Fruit fly (Drosophila melanogaster) whole organism, embryonic: ENCODE results near the gene CG12516.

Experiments
- Ada2b ChIP-seq: fragments of 200-800 bp; sonication (Bioruptor generic); IDR thresholded peaks from 2 replicates; pipeline ENCODE4 v1.3.6; 2022; ENCODE audit warnings: missing biosample characterization, missing genetic modification characterization
- Atf3 ChIP-seq: fragments of 200-800 bp; sonication (Bioruptor generic); optimal IDR thresholded peaks from 3 replicates; lab custom pipeline; 2016; ENCODE audit warnings: missing biosample characterization, missing genetic modification characterization
- CG11085 ChIP-seq: fragments of 200-800 bp; sonication (Bioruptor generic); IDR thresholded peaks from 2 replicates; pipeline ENCODE4 v1.3.6; 2022; ENCODE audit warnings: missing biosample characterization, missing genetic modification characterization
- CG12071 ChIP-seq: fragments of 200-800 bp; sonication (Bioruptor generic); optimal IDR thresholded peaks from 3 replicates; lab custom pipeline; 2018; ENCODE audit warnings: missing biosample characterization, mild to moderate bottlenecking, missing genetic modification characterization
- CG13287 ChIP-seq: fragments of 200-800 bp; sonication (Bioruptor generic); IDR thresholded peaks from 2 replicates; pipeline ENCODE4 v1.3.6; 2022; ENCODE audit warnings: missing biosample characterization, missing genetic modification characterization; ENCODE audit not compliant: partially characterized antibody
- CG18619 ChIP-seq: fragments of 200-800 bp; sonication (Bioruptor generic); optimal IDR thresholded peaks from 3 replicates; lab custom pipeline; 2017; ENCODE audit warnings: missing biosample characterization, mild to moderate bottlenecking, missing genetic modification characterization
- CG31365 ChIP-seq: fragments of 200-800 bp; sonication (Bioruptor generic); optimal IDR thresholded peaks from 2 replicates; lab custom pipeline; 2018; ENCODE audit warnings: missing biosample characterization, mild to moderate bottlenecking, missing genetic modification characterization
- CG33557 ChIP-seq: fragments of 200-800 bp; sonication (Bioruptor generic); optimal IDR thresholded peaks from 2 replicates; lab custom pipeline; 2019; ENCODE audit warnings: missing biosample characterization, mild to moderate bottlenecking, missing genetic modification characterization, moderate library complexity
- CG34224 ChIP-seq: fragments of 200-800 bp; sonication (Bioruptor generic); IDR thresholded peaks from 3 replicates; pipeline ENCODE4 v1.3.6; 2022; ENCODE audit warnings: missing biosample characterization, missing genetic modification characterization; ENCODE audit not compliant: partially characterized antibody
- CG3995 ChIP-seq: fragments of 200-800 bp; sonication (Bioruptor generic); optimal IDR thresholded peaks from 3 replicates; lab custom pipeline; 2016; ENCODE audit warnings: missing biosample characterization, missing genetic modification characterization
- CG4282 ChIP-seq: fragments of 200-800 bp; sonication (Bioruptor generic); optimal IDR thresholded peaks from 2 replicates; lab custom pipeline; 2016; ENCODE audit warnings: missing biosample characterization, missing genetic modification characterization
- CG4328 ChIP-seq: fragments of 200-800 bp; sonication (Bioruptor generic); optimal IDR thresholded peaks from 3 replicates; lab custom pipeline; 2017; ENCODE audit warnings: missing biosample characterization, missing genetic modification reagents, missing genetic modification characterization
- CG5953 ChIP-seq: fragments of 200-800 bp; sonication (Bioruptor generic); IDR thresholded peaks from 2 replicates; pipeline ENCODE4 v1.3.6; 2022; ENCODE audit warnings: missing biosample characterization, missing genetic modification characterization
- CG6254 ChIP-seq: fragments of 200-800 bp; sonication (Bioruptor generic); optimal IDR thresholded peaks from 3 replicates; lab custom pipeline; 2017; ENCODE audit warnings: mild to moderate bottlenecking, missing biosample characterization, missing genetic modification reagents, missing genetic modification characterization
- CG6854 ChIP-seq: fragments of 200-800 bp; sonication (Bioruptor generic); optimal IDR thresholded peaks from 3 replicates; lab custom pipeline; 2017; ENCODE audit warnings: missing biosample characterization, mild to moderate bottlenecking, missing genetic modification characterization
- CG8089 ChIP-seq: fragments of 200-800 bp; sonication (Bioruptor generic); optimal IDR thresholded peaks from 3 replicates; lab custom pipeline; 2016; ENCODE audit warnings: missing biosample characterization, missing genetic modification characterization
- CG9609 ChIP-seq: fragments of 200-800 bp; sonication (Bioruptor generic); optimal IDR thresholded peaks from 3 replicates; lab custom pipeline; 2016; ENCODE audit warnings: missing biosample characterization, missing genetic modification characterization
- CG9876 ChIP-seq: fragments of 200-800 bp; sonication (Bioruptor generic); optimal IDR thresholded peaks from 2 replicates; lab custom pipeline; 2016; ENCODE audit warnings: missing biosample characterization, missing genetic modification characterization
- Chrac-16 ChIP-seq: fragments of 200-800 bp; sonication (Bioruptor generic); optimal IDR thresholded peaks from 3 replicates; lab custom pipeline; 2016; ENCODE audit warnings: missing biosample characterization, missing genetic modification characterization
- CoRest ChIP-seq: fragments of 200-800 bp; sonication (Bioruptor generic); optimal IDR thresholded peaks from 3 replicates; lab custom pipeline; 2018; ENCODE audit warnings: missing biosample characterization, mild to moderate bottlenecking, missing genetic modification characterization, moderate library complexity
- Doc2 ChIP-seq: fragments of 200-800 bp; sonication (Bioruptor generic); IDR thresholded peaks from 2 replicates; pipeline ENCODE4 v1.3.6; 2022; ENCODE audit warnings: missing biosample characterization, missing genetic modification characterization
- Dp ChIP-seq: fragments of 200-800 bp; sonication (Bioruptor generic); optimal IDR thresholded peaks from 2 replicates; lab custom pipeline; 2018; ENCODE audit warnings: missing biosample characterization, mild to moderate bottlenecking, missing genetic modification characterization, moderate library complexity
- ERR ChIP-seq: fragments of 200-800 bp; sonication (Bioruptor generic); optimal IDR thresholded peaks from 2 replicates; lab custom pipeline; 2016; ENCODE audit warnings: missing biosample characterization, missing genetic modification characterization
- Elba2 ChIP-seq: fragments of 200-800 bp; sonication (Bioruptor generic); optimal IDR thresholded peaks from 3 replicates; lab custom pipeline; 2016; ENCODE audit warnings: missing biosample characterization, missing genetic modification characterization
- Lhr ChIP-seq: fragments of 200-800 bp; sonication (Bioruptor generic); optimal IDR thresholded peaks from 3 replicates; lab custom pipeline; 2017; ENCODE audit warnings: mild to moderate bottlenecking, missing biosample characterization, missing genetic modification reagents, missing genetic modification characterization
- NC2β ChIP-seq: fragments of 200-800 bp; sonication (Bioruptor generic); optimal IDR thresholded peaks from 2 replicates; lab custom pipeline; 2016; ENCODE audit warnings: missing biosample characterization, missing genetic modification characterization
- Nf-YB ChIP-seq: fragments of 200-800 bp; sonication (Bioruptor generic); optimal IDR thresholded peaks from 3 replicates; lab custom pipeline; 2019; ENCODE audit warnings: missing biosample characterization, mild to moderate bottlenecking, missing genetic modification characterization, moderate library complexity
- NfI ChIP-seq: fragments of 200-800 bp; sonication (Bioruptor generic); optimal IDR thresholded peaks from 3 replicates; lab custom pipeline; 2018; ENCODE audit warnings: missing biosample characterization, mild to moderate bottlenecking, missing genetic modification characterization, moderate library complexity
- Oli ChIP-seq: fragments of 200-800 bp; sonication (Bioruptor generic); optimal IDR thresholded peaks from 2 replicates; lab custom pipeline; 2018; ENCODE audit warnings: missing biosample characterization, mild to moderate bottlenecking, missing genetic modification characterization, moderate library complexity
- Ptx1 ChIP-seq: fragments of 200-800 bp; sonication (Bioruptor generic); IDR thresholded peaks from 2 replicates; pipeline ENCODE4 v1.3.6; 2022; ENCODE audit warnings: missing biosample characterization, missing genetic modification characterization
- Rfx ChIP-seq: fragments of 200-800 bp; sonication (Bioruptor generic); IDR thresholded peaks from 2 replicates; pipeline ENCODE4 v1.3.6; 2022; ENCODE audit warnings: missing biosample characterization, missing genetic modification characterization
- Sox100B ChIP-seq: fragments of 200-800 bp; sonication (Bioruptor generic); optimal IDR thresholded peaks from 3 replicates; lab custom pipeline; 2018; ENCODE audit warnings: missing biosample characterization, mild to moderate bottlenecking, missing genetic modification characterization
- Stat92E ChIP-seq, 3 experiments: fragments of >200 bp in 2 of 3; fragments of 200-800 bp in 1 of 3; sonication (Bioruptor generic) in 1 of 3; optimal IDR thresholded peaks; 2 replicates each; lab custom pipeline; 2017 to 2019; ENCODE audit warnings: missing biosample characterization in 3 of 3, missing genetic modification characterization in 3 of 3, mild to moderate bottlenecking in 1 of 3, moderate library complexity in 1 of 3
- Vsx1 ChIP-seq: fragments of 200-800 bp; sonication (Bioruptor generic); optimal IDR thresholded peaks from 2 replicates; lab custom pipeline; 2017; ENCODE audit warnings: missing biosample characterization, mild to moderate bottlenecking, missing genetic modification characterization, missing genetic modification reagents
- bsh ChIP-seq, 2 experiments: fragments of 200-800 bp; sonication (Bioruptor generic); optimal IDR thresholded peaks; 2 replicates each; lab custom pipeline; 2017 to 2018; ENCODE audit warnings: mild to moderate bottlenecking in 2 of 2, missing biosample characterization in 2 of 2, missing genetic modification characterization in 2 of 2, moderate library complexity in 1 of 2
- ftz-f1 ChIP-seq: fragments of 200-800 bp; sonication (Bioruptor generic); optimal IDR thresholded peaks from 2 replicates; lab custom pipeline; 2016; ENCODE audit warnings: missing biosample characterization, missing genetic modification characterization
- gro ChIP-seq: fragments of 200-800 bp; sonication (Bioruptor generic); optimal IDR thresholded peaks from 2 replicates; lab custom pipeline; 2016; ENCODE audit warnings: missing biosample characterization, missing genetic modification characterization
- gt ChIP-seq: fragments of 200-800 bp; sonication (Bioruptor generic); IDR thresholded peaks from 2 replicates; pipeline ENCODE4 v1.3.6; 2022; ENCODE audit warnings: missing biosample characterization, missing genetic modification characterization
- h ChIP-seq: fragments of >200 bp; optimal IDR thresholded peaks from 2 replicates; lab custom pipeline; 2017
- hth ChIP-seq: fragments of >200 bp; optimal IDR thresholded peaks from 2 replicates; lab custom pipeline; 2017; ENCODE audit warnings: inconsistent platforms
- insv ChIP-seq, 2 experiments: fragments of 200-800 bp; sonication (Bioruptor generic); optimal IDR thresholded peaks; 3 replicates each; lab custom pipeline; 2016 to 2018; ENCODE audit warnings: missing biosample characterization in 2 of 2, missing genetic modification characterization in 2 of 2
- kay ChIP-seq: fragments of 200-800 bp; sonication (Bioruptor generic); optimal IDR thresholded peaks from 2 replicates; lab custom pipeline; 2016; ENCODE audit warnings: missing biosample characterization, missing genetic modification characterization
- kni ChIP-seq: fragments of 200-800 bp; sonication (Bioruptor generic); optimal IDR thresholded peaks from 3 replicates; lab custom pipeline; 2017; ENCODE audit warnings: mild to moderate bottlenecking, missing biosample characterization, missing genetic modification reagents, missing genetic modification characterization
- maf-S ChIP-seq: fragments of 200-800 bp; sonication (Bioruptor generic); optimal IDR thresholded peaks from 2 replicates; lab custom pipeline; 2016; ENCODE audit warnings: missing biosample characterization, missing genetic modification characterization
- onecut ChIP-seq: fragments of 200-800 bp; sonication (Bioruptor generic); IDR thresholded peaks from 2 replicates; pipeline ENCODE4 v1.3.6; 2022; ENCODE audit warnings: missing biosample characterization, missing genetic modification characterization
- peb ChIP-seq: fragments of 200-800 bp; sonication (Bioruptor generic); IDR thresholded peaks from 2 replicates; pipeline ENCODE4 v1.3.6; 2022; ENCODE audit warnings: missing biosample characterization, missing genetic modification characterization
- psq ChIP-seq: fragments of 200-800 bp; sonication (Bioruptor generic); optimal IDR thresholded peaks from 2 replicates; lab custom pipeline; 2017; ENCODE audit warnings: missing biosample characterization, missing genetic modification characterization
- seq ChIP-seq: fragments of 200-800 bp; sonication (Bioruptor generic); IDR thresholded peaks from 2 replicates; pipeline ENCODE4 v1.3.6; 2022; ENCODE audit warnings: missing biosample characterization, missing genetic modification characterization
- tin ChIP-seq: fragments of 200-800 bp; sonication (Bioruptor generic); optimal IDR thresholded peaks from 3 replicates; lab custom pipeline; 2016; ENCODE audit warnings: missing biosample characterization, missing genetic modification characterization
- yki ChIP-seq: fragments of >200 bp; optimal IDR thresholded peaks from 3 replicates; lab custom pipeline; 2018

Gene CG12516

DNA sequence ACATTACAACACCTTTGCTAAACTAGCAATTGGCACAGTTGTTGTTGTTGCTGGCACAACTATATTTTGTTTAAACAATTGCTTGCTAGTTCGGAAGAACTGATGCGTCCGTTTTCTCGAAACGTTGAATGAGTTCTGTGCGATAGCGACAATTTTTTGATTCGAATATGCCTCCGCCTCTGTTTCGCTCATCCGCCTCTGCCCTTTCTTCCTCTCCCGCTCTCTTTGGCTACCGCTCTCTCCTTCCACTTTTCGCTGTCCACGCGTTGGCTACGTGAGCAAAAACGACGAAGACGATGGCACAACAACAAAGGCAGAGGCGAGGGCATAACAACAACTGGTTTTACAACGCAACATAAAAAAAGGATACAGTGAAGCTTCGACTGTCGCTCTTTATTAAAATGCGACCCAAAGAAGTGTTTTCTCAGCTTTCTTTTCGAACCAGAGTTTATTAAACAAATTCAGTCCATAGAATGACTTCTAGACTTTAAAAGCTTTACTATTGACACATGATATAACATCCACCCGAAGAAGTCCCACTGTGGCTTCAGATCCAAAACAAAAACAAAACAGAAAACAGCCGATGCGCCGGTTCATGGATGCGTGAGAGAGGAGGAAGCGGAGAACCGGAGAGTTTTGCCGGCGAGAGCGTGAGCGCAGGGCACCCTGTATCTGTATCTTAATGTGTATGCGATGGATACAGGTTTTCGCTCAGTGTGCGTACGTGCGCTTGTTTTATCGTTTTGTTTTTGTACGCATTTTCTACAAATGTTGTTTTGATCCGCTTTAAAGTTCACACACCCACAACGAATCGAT lies 22.0 kb upstream of the CG12516 start (continued):
- TF ChIP-seq kni (GFP tag; lab: Kevin White, UChicago): peak; percentile 96
- TF ChIP-seq CG34224 (GFP tag; lab: Robert Waterston, UW): no peak
- peak; percentile 84 to 85 for TF ChIP-seq insv (GFP tag; optimal IDR thresholded peaks at IDR 0.05; lab: Kevin White, UChicago)
- TF ChIP-seq Rfx: no peak
- TF ChIP-seq Nf-YB: peak; percentile 91
- no peak for TF ChIP-seq peb (GFP tag; lab: Robert Waterston, UW)
- no peak for TF ChIP-seq gt (GFP tag; lab: Robert Waterston, UW)
- TF ChIP-seq bsh (GFP tag; optimal IDR thresholded peaks at IDR 0.05; lab: Kevin White, UChicago): peak; percentile 99 to 100
- TF ChIP-seq Sox100B: peak; percentile 98
- TF ChIP-seq Atf3 (GFP tag; lab: Kevin White, UChicago): peak; percentile 99
- TF ChIP-seq gro (GFP tag; lab: Kevin White, UChicago): peak; percentile 100
- TF ChIP-seq psq (GFP tag; lab: Kevin White, UChicago): peak; percentile 98
- peak; percentile 99 for TF ChIP-seq maf-S (GFP tag; lab: Kevin White, UChicago)
- TF ChIP-seq Doc2 (GFP tag; lab: Robert Waterston, UW): no peak
- peak; percentile 100 for TF ChIP-seq Chrac-16
- no peak for TF ChIP-seq CG13287
- TF ChIP-seq Oli (tag; lab: Kevin White, UChicago): peak; percentile 99
- no peak for TF ChIP-seq seq (GFP tag; lab: Robert Waterston, UW)
- TF ChIP-seq CG5953 (GFP tag; lab: Robert Waterston, UW): no peak
- no peak for TF ChIP-seq h (lab: Kevin White, UChicago)
- TF ChIP-seq Stat92E (GFP tag; optimal IDR thresholded peaks at IDR 0.05; lab: Kevin White, UChicago): peak in 1 of 3 experiments; percentile 96
- TF ChIP-seq CG6854 (GFP tag; lab: Kevin White, UChicago): peak; percentile 99
- TF ChIP-seq hth (lab: Kevin White, UChicago): no peak
- TF ChIP-seq kay: peak; percentile 98
- TF ChIP-seq CG4282 (GFP tag; lab: Kevin White, UChicago): peak; percentile 99
- peak; percentile 99 for TF ChIP-seq CoRest
- TF ChIP-seq Lhr (GFP tag; lab: Kevin White, UChicago): peak; percentile 96
- peak; percentile 100 for TF ChIP-seq NfI
- TF ChIP-seq CG3995 (GFP tag; lab: Kevin White, UChicago): peak; percentile 88
- TF ChIP-seq NC2β (GFP tag; lab: Kevin White, UChicago): peak; percentile 99
- TF ChIP-seq Elba2 (GFP tag; lab: Kevin White, UChicago): peak; percentile 97
- peak; percentile 99 for TF ChIP-seq CG9609 (GFP tag; lab: Kevin White, UChicago)
- TF ChIP-seq Vsx1 (GFP tag; lab: Kevin White, UChicago): peak; percentile 98
- peak; percentile 99 for TF ChIP-seq CG18619 (GFP tag; lab: Kevin White, UChicago)
- TF ChIP-seq CG6254 (GFP tag; lab: Kevin White, UChicago): peak; percentile 99
- peak; percentile 96 for TF ChIP-seq ftz-f1 (GFP tag; lab: Kevin White, UChicago)
- TF ChIP-seq ERR (GFP tag; lab: Kevin White, UChicago): peak; percentile 99
- peak; percentile 99 for TF ChIP-seq tin (GFP tag; lab: Kevin White, UChicago)
- no peak for TF ChIP-seq CG11085 (GFP tag; lab: Robert Waterston, UW)
- TF ChIP-seq CG33557 (GFP tag; lab: Kevin White, UChicago): peak; percentile 97
- peak; percentile 97 for TF ChIP-seq onecut (GFP tag; lab: Robert Waterston, UW)
- TF ChIP-seq CG31365 (tag; lab: Kevin White, UChicago): peak; percentile 93
- TF ChIP-seq CG8089: peak; percentile 99
- no peak for TF ChIP-seq Ptx1 (GFP tag; lab: Robert Waterston, UW)
- TF ChIP-seq Ada2b (GFP tag; lab: Robert Waterston, UW): no peak
- peak; percentile 29 for TF ChIP-seq yki (lab: Kevin White, UChicago)
- peak; percentile 98 for TF ChIP-seq CG4328 (GFP tag; lab: Kevin White, UChicago)
- peak; percentile 99 for TF ChIP-seq CG12071 (GFP tag; lab: Kevin White, UChicago)
- peak; percentile 49 for TF ChIP-seq Dp (GFP tag; lab: Kevin White, UChicago)
- TF ChIP-seq CG9876 (GFP tag; lab: Kevin White, UChicago): peak; percentile 99
